Worm (Caenorhabditis elegans) whole organism, L1 larva: Measurements from ENCODE around the gene col-39.

Experiments
- C04F5.9 ChIP-seq: sonication (generic microtip); optimal IDR thresholded peaks from 2 replicates; lab custom pipeline; 2016; ENCODE audit warnings: missing genetic modification characterization, missing compliant biosample characterization
- C16A3.4 ChIP-seq: fragments of 150-350 bp; optimal IDR thresholded peaks from 2 replicates; lab custom pipeline; 2014; ENCODE audit warnings: missing biosample characterization, missing genetic modification characterization
- C34B4.2 ChIP-seq: sonication (generic microtip); optimal IDR thresholded peaks from 2 replicates; lab custom pipeline; 2017; ENCODE audit warnings: mild to moderate bottlenecking, missing genetic modification characterization, missing compliant biosample characterization
- F16B12.6 ChIP-seq: fragments of 150-350 bp; optimal IDR thresholded peaks from 2 replicates; lab custom pipeline; 2014; ENCODE audit warnings: missing biosample characterization, missing genetic modification characterization
- Y116A8C.19 ChIP-seq: sonication (generic microtip); optimal IDR thresholded peaks from 2 replicates; lab custom pipeline; 2016; ENCODE audit warnings: missing compliant biosample characterization, missing genetic modification characterization, borderline replicate concordance
- aha-1 ChIP-seq: fragments of 150-350 bp; optimal IDR thresholded peaks from 2 replicates; lab custom pipeline; 2014; ENCODE audit warnings: missing biosample characterization, missing genetic modification characterization
- alr-1 ChIP-seq: fragments of 200-800 bp; sonication (Bioruptor generic); optimal IDR thresholded peaks from 2 replicates; lab custom pipeline; 2018; ENCODE audit warnings: borderline replicate concordance, mild to moderate bottlenecking, missing genetic modification characterization, missing compliant biosample characterization
- aly-2 ChIP-seq: fragments of 150-350 bp; optimal IDR thresholded peaks from 2 replicates; lab custom pipeline; 2014; ENCODE audit warnings: missing biosample characterization, missing genetic modification characterization
- ama-1 ChIP-seq: fragments of 150-350 bp; optimal IDR thresholded peaks from 2 replicates; lab custom pipeline; 2014
- blmp-1 ChIP-seq: fragments of 150-350 bp; optimal IDR thresholded peaks from 2 replicates; lab custom pipeline; 2014; ENCODE audit warnings: missing biosample characterization, missing genetic modification characterization
- ceh-63 ChIP-seq: fragments of 200-800 bp; sonication (Bioruptor generic); optimal IDR thresholded peaks from 2 replicates; lab custom pipeline; 2018; ENCODE audit warnings: mild to moderate bottlenecking, missing genetic modification characterization, missing compliant biosample characterization
- ceh-82 ChIP-seq, 3 experiments: fragments of 150-350 bp in 1 of 3; sonication (generic microtip) in 2 of 3; optimal IDR thresholded peaks; 2 replicates each; lab custom pipeline; 2014 to 2017; ENCODE audit warnings: missing biosample characterization in 3 of 3, missing genetic modification characterization in 3 of 3
- ceh-90 ChIP-seq: sonication (generic microtip); optimal IDR thresholded peaks from 2 replicates; lab custom pipeline; 2016; ENCODE audit warnings: missing genetic modification characterization, missing compliant biosample characterization
- ces-1 ChIP-seq: fragments of 150-350 bp; optimal IDR thresholded peaks from 2 replicates; lab custom pipeline; 2014; ENCODE audit warnings: missing biosample characterization, missing genetic modification reagents, missing genetic modification characterization
- dsc-1 ChIP-seq: sonication (generic microtip); optimal IDR thresholded peaks from 2 replicates; lab custom pipeline; 2016; ENCODE audit warnings: mild to moderate bottlenecking, missing genetic modification characterization, missing compliant biosample characterization
- efl-1 ChIP-seq, 4 experiments: fragments of 150-350 bp; optimal IDR thresholded peaks in 3 of 4; peaks in 1 of 4; 1 replicate in 1 of 4; 2 replicates in 3 of 4; lab custom pipeline; 2014; ENCODE audit warnings: missing biosample characterization in 2 of 4, missing genetic modification characterization in 2 of 4, missing genetic modification reagents in 2 of 4
- efl-3 ChIP-seq: fragments of 200-800 bp; sonication (Bioruptor generic); optimal IDR thresholded peaks from 2 replicates; lab custom pipeline; 2018; ENCODE audit warnings: mild to moderate bottlenecking, missing genetic modification characterization, missing compliant biosample characterization
- egl-13 ChIP-seq: sonication (generic microtip); optimal IDR thresholded peaks from 2 replicates; lab custom pipeline; 2016; ENCODE audit warnings: missing genotype, missing genetic modification reagents, missing genetic modification characterization, missing compliant biosample characterization
- elt-3 ChIP-seq, 6 experiments: fragments of 150-350 bp in 1 of 6; sonication (generic microtip); optimal IDR thresholded peaks; 2 replicates each; lab custom pipeline; 2017 to 2018; ENCODE audit warnings: missing biosample characterization in 6 of 6, missing genetic modification characterization in 6 of 6, inconsistent platforms in 1 of 6
- fkh-4 ChIP-seq: sonication (generic microtip); optimal IDR thresholded peaks from 2 replicates; lab custom pipeline; 2016; ENCODE audit warnings: missing compliant biosample characterization, missing genetic modification characterization, borderline replicate concordance
- fkh-8 ChIP-seq: sonication (generic microtip); optimal IDR thresholded peaks from 2 replicates; lab custom pipeline; 2016; ENCODE audit warnings: mild to moderate bottlenecking, missing genetic modification characterization, missing compliant biosample characterization
- fos-1 ChIP-seq: fragments of 150-350 bp; optimal IDR thresholded peaks from 2 replicates; lab custom pipeline; 2014; ENCODE audit warnings: missing biosample characterization, missing genetic modification characterization
- irx-1 ChIP-seq: sonication (generic microtip); optimal IDR thresholded peaks from 2 replicates; lab custom pipeline; 2016; ENCODE audit warnings: missing genetic modification characterization, missing compliant biosample characterization
- isw-1 ChIP-seq: fragments of 200-800 bp; sonication (Bioruptor generic); IDR thresholded peaks from 2 replicates; pipeline ENCODE4 v1.3.6; 2022; ENCODE audit warnings: missing genetic modification characterization, missing compliant biosample characterization
- jun-1 ChIP-seq: fragments of 150-350 bp; optimal IDR thresholded peaks from 2 replicates; lab custom pipeline; 2014; ENCODE audit warnings: missing biosample characterization, missing genetic modification reagents, missing genetic modification characterization
- lin-13 ChIP-seq: fragments of 150-350 bp; optimal IDR thresholded peaks from 2 replicates; lab custom pipeline; 2014; ENCODE audit warnings: missing biosample characterization, missing genetic modification reagents, missing genetic modification characterization
- lin-14 ChIP-seq: fragments of 200-800 bp; sonication (Bioruptor generic); optimal IDR thresholded peaks from 2 replicates; lab custom pipeline; 2018; ENCODE audit warnings: mild to moderate bottlenecking, missing genetic modification characterization, moderate library complexity, missing compliant biosample characterization
- lin-39 ChIP-seq: fragments of 150-350 bp; optimal IDR thresholded peaks from 2 replicates; lab custom pipeline; 2014; ENCODE audit warnings: missing biosample characterization, missing genetic modification reagents, missing genetic modification characterization
- lir-3 ChIP-seq: sonication (generic microtip); optimal IDR thresholded peaks from 2 replicates; lab custom pipeline; 2016; ENCODE audit warnings: mild to moderate bottlenecking, missing genetic modification characterization, moderate library complexity, missing compliant biosample characterization; ENCODE audit not compliant: poor library complexity
- lsy-2 ChIP-seq, 2 experiments: fragments of 150-350 bp; optimal IDR thresholded peaks; 2 replicates each; lab custom pipeline; 2014; ENCODE audit warnings: missing biosample characterization in 2 of 2, missing genetic modification characterization in 2 of 2
- mab-9 ChIP-seq: fragments of 200-800 bp; sonication (Bioruptor generic); IDR thresholded peaks from 2 replicates; pipeline ENCODE4 v1.3.6; 2022; ENCODE audit warnings: missing genetic modification reagents, missing genetic modification characterization, missing compliant biosample characterization
- mdl-1 ChIP-seq, 2 experiments: fragments of 150-350 bp; optimal IDR thresholded peaks; 2 replicates each; lab custom pipeline; 2014 to 2017; ENCODE audit warnings: missing biosample characterization in 2 of 2, missing genetic modification characterization in 2 of 2, inconsistent platforms in 1 of 2
- nhr-19 ChIP-seq: fragments of 200-800 bp; sonication (Bioruptor generic); conservative IDR thresholded peaks from 2 replicates; pipeline ENCODE4 v1.3.6; 2022; ENCODE audit warnings: missing genetic modification characterization, missing compliant biosample characterization
- nhr-237 ChIP-seq: fragments of 150-350 bp; optimal IDR thresholded peaks from 2 replicates; lab custom pipeline; 2014; ENCODE audit warnings: missing biosample characterization, missing genetic modification characterization
- nhr-28 ChIP-seq: fragments of 150-350 bp; optimal IDR thresholded peaks from 2 replicates; lab custom pipeline; 2014; ENCODE audit warnings: missing biosample characterization, missing genetic modification characterization
- nhr-47 ChIP-seq: sonication (generic microtip); optimal IDR thresholded peaks from 2 replicates; lab custom pipeline; 2016; ENCODE audit warnings: mild to moderate bottlenecking, missing genetic modification characterization, moderate library complexity, missing compliant biosample characterization
- nhr-71 ChIP-seq: sonication (generic microtip); optimal IDR thresholded peaks from 2 replicates; lab custom pipeline; 2016; ENCODE audit warnings: mild to moderate bottlenecking, missing genetic modification characterization, moderate library complexity, missing compliant biosample characterization
- nhr-84 ChIP-seq: sonication (generic microtip); optimal IDR thresholded peaks from 2 replicates; lab custom pipeline; 2017; ENCODE audit warnings: missing biosample characterization, missing genetic modification characterization
- nhr-85 ChIP-seq: sonication (generic microtip); peaks from one replicate; lab custom pipeline; 2016; ENCODE audit warnings: missing genetic modification characterization, inconsistent platforms, missing compliant biosample characterization
- nhr-90 ChIP-seq: sonication (generic microtip); optimal IDR thresholded peaks from 2 replicates; lab custom pipeline; 2016; ENCODE audit warnings: mild to moderate bottlenecking, missing genetic modification characterization, missing compliant biosample characterization; ENCODE audit not compliant: poor library complexity
- pag-3 ChIP-seq: sonication (generic microtip); optimal IDR thresholded peaks from 2 replicates; lab custom pipeline; 2017; ENCODE audit warnings: missing genetic modification characterization, mild to moderate bottlenecking, missing compliant biosample characterization, antibody characterized with exemption, borderline replicate concordance; ENCODE audit not compliant: insufficient read depth
- pax-3 ChIP-seq: fragments of 200-800 bp; sonication (Bioruptor generic); optimal IDR thresholded peaks from 2 replicates; lab custom pipeline; 2018; ENCODE audit warnings: mild to moderate bottlenecking, missing genetic modification characterization, moderate library complexity, missing compliant biosample characterization
- pqm-1 ChIP-seq: sonication (generic microtip); optimal IDR thresholded peaks from 3 replicates; lab custom pipeline; 2017; ENCODE audit warnings: missing biosample characterization, missing genetic modification characterization
- rnt-1 ChIP-seq: sonication (generic microtip); optimal IDR thresholded peaks from 2 replicates; lab custom pipeline; 2016; ENCODE audit warnings: mild to moderate bottlenecking, missing genetic modification characterization, moderate library complexity, missing compliant biosample characterization
- snpc-4 ChIP-seq: fragments of 150-350 bp; optimal IDR thresholded peaks from 2 replicates; lab custom pipeline; 2014; ENCODE audit warnings: missing biosample characterization, missing genetic modification characterization
- snu-23 ChIP-seq: sonication (generic microtip); optimal IDR thresholded peaks from 2 replicates; lab custom pipeline; 2016; ENCODE audit warnings: missing genetic modification characterization, missing compliant biosample characterization
- sox-4 ChIP-seq: sonication (generic microtip); optimal IDR thresholded peaks from 2 replicates; lab custom pipeline; 2016; ENCODE audit warnings: missing genetic modification characterization, missing compliant biosample characterization
- tbx-2 ChIP-seq: sonication (generic microtip); optimal IDR thresholded peaks from 2 replicates; lab custom pipeline; 2016; ENCODE audit warnings: missing genetic modification characterization, missing compliant biosample characterization
- unc-130 ChIP-seq: fragments of 150-350 bp; optimal IDR thresholded peaks from 2 replicates; lab custom pipeline; 2017; ENCODE audit warnings: missing biosample characterization, missing genetic modification characterization, inconsistent platforms
- unc-86 ChIP-seq: sonication (generic microtip); optimal IDR thresholded peaks from 2 replicates; lab custom pipeline; 2016; ENCODE audit warnings: missing genetic modification characterization, missing compliant biosample characterization
- unc-98 ChIP-seq: fragments of 200-800 bp; sonication (Bioruptor generic); IDR thresholded peaks from 2 replicates; pipeline ENCODE4 v1.3.6; 2022; ENCODE audit warnings: missing genetic modification characterization, missing compliant biosample characterization
- ztf-4 ChIP-seq: fragments of 150-350 bp; optimal IDR thresholded peaks from 2 replicates; lab custom pipeline; 2014; ENCODE audit warnings: missing biosample characterization, missing genetic modification characterization

Gene col-39

DNA sequence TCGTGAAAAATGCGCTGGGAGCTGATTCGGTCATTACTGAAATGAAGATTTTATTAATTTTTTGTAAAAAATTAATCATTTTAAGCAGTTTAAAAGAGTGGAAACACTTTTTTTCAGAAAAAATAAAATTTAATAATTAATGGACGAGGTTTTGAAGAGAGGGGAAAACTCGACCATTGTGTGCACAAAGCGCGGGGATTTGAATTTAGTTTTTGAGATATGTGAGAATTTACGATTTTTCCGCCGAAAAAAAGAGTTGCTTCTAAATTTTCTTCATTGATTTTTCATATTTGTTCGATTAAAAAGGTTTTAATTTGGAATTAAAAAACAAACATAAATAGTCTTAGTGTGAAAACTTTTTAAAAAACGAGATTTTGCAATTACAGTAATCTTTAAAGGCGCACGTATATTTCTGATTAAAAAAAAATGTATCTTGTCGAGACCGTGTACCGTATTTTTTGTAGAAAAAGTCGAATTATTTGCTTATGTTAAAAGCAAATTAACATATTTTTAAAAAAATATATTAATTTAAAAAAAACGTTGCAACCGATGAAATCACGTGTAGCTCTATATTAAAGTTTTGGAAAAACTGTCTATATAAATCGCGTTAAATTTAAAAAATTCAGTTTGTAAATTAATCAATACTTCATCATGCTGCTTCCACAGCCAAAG lies 9.7 kb downstream of the col-39 start, which contains the start of the genes dph-2 and C09G5.7:
dph-2 (minus strand) TSS at position 36 of the 672 bp plus-strand sequence.
C09G5.7 (plus strand) TSS at position 622 of the 672 bp plus-strand sequence.
- TF ChIP-seq C34B4.2 (tag; lab: Kevin White, UChicago) = no peak
- TF ChIP-seq pag-3 = no peak
- no peak for TF ChIP-seq fos-1 (tag; lab: Kevin White, UChicago)
- no peak for TF ChIP-seq aly-2 (tag; lab: Kevin White, UChicago)
- TF ChIP-seq irx-1 (tag; lab: Kevin White, UChicago) = peak; percentile 65
- TF ChIP-seq F16B12.6 = no peak
- TF ChIP-seq nhr-28 (tag; lab: Kevin White, UChicago) = no peak
- peak; percentile 62 for TF ChIP-seq nhr-71 (tag; lab: Kevin White, UChicago)
- TF ChIP-seq blmp-1 = peak; percentile 35
- TF ChIP-seq efl-1 (optimal IDR thresholded peaks at IDR 0.05; lab: Kevin White, UChicago) = peak; percentile 74 to 90
- peak; percentile 89 to 99 for TF ChIP-seq efl-1 (GFP tag; optimal IDR thresholded peaks at IDR 0.05 in 1 of 2; lab: Kevin White, UChicago)
- no peak for TF ChIP-seq mab-9
- no peak for TF ChIP-seq mdl-1 (tag; optimal IDR thresholded peaks at IDR 0.05; lab: Kevin White, UChicago)
- TF ChIP-seq nhr-90 (tag; lab: Kevin White, UChicago) = peak; percentile 35
- TF ChIP-seq C16A3.4 (tag; lab: Kevin White, UChicago) = no peak
- TF ChIP-seq lin-13 (GFP tag; lab: Kevin White, UChicago) = no peak
- no peak for TF ChIP-seq ces-1 (GFP tag; lab: Kevin White, UChicago)
- no peak for TF ChIP-seq unc-130 (tag; lab: Kevin White, UChicago)
- TF ChIP-seq ceh-63 (GFP tag; lab: Kevin White, UChicago) = no peak
- TF ChIP-seq snpc-4 (tag; lab: Kevin White, UChicago) = no peak
- peak; percentile 23 to 63 for TF ChIP-seq lsy-2 (tag; optimal IDR thresholded peaks at IDR 0.05; lab: Kevin White, UChicago)
- no peak for TF ChIP-seq egl-13
- TF ChIP-seq tbx-2 (tag; lab: Kevin White, UChicago) = peak; percentile 51
- TF ChIP-seq pax-3 = no peak
- no peak for TF ChIP-seq unc-98 (GFP tag; lab: Robert Waterston, UW)
- peak; percentile 69 for TF ChIP-seq lir-3
- TF ChIP-seq dsc-1 (tag; lab: Kevin White, UChicago) = peak; percentile 7
- no peak for TF ChIP-seq alr-1 (tag; lab: Kevin White, UChicago)
- TF ChIP-seq nhr-237 (tag; lab: Kevin White, UChicago) = no peak
- no peak for TF ChIP-seq fkh-8 (tag; lab: Kevin White, UChicago)
- TF ChIP-seq nhr-19 (GFP tag; lab: Robert Waterston, UW) = 0 out of 2 replicates have a peak, but pooled peaks have one; percentile 5
- peak; percentile 82 for TF ChIP-seq rnt-1 (tag; lab: Kevin White, UChicago)
- TF ChIP-seq jun-1 (tag; lab: Kevin White, UChicago) = no peak
- TF ChIP-seq C04F5.9 (tag; lab: Kevin White, UChicago) = no peak
- no peak for TF ChIP-seq efl-3 (GFP tag; lab: Kevin White, UChicago)
- TF ChIP-seq nhr-47 (tag; lab: Kevin White, UChicago) = no peak
- no peak for TF ChIP-seq ztf-4 (tag; lab: Kevin White, UChicago)
- TF ChIP-seq Y116A8C.19 (tag; lab: Kevin White, UChicago) = no peak
- TF ChIP-seq ceh-90 (tag; lab: Kevin White, UChicago) = peak; percentile 70
- no peak for TF ChIP-seq ama-1 (lab: Kevin White, UChicago)
- TF ChIP-seq pqm-1 = no peak
- TF ChIP-seq nhr-85 (tag; lab: Kevin White, UChicago) = peak; percentile 64
- TF ChIP-seq isw-1 = peak; percentile 4; the same call in 1 of the 2 replicates
- no peak for TF ChIP-seq snu-23 (GFP tag; lab: Kevin White, UChicago)
- peak; percentile 30 for TF ChIP-seq sox-4 (tag; lab: Kevin White, UChicago)
- no peak for TF ChIP-seq aha-1 (tag; lab: Kevin White, UChicago)
- peak; percentile 9 for TF ChIP-seq lin-14 (GFP tag; lab: Kevin White, UChicago)
- TF ChIP-seq ceh-82 (tag; optimal IDR thresholded peaks at IDR 0.05; lab: Kevin White, UChicago) = no peak
- TF ChIP-seq fkh-4 (tag; lab: Kevin White, UChicago) = peak; percentile 10
- no peak for TF ChIP-seq unc-86 (tag; lab: Kevin White, UChicago)
- TF ChIP-seq nhr-84 (tag; lab: Kevin White, UChicago) = no peak
- no peak for TF ChIP-seq lin-39 (tag; lab: Kevin White, UChicago)
- no peak for TF ChIP-seq elt-3 (tag; optimal IDR thresholded peaks at IDR 0.05; lab: Kevin White, UChicago)
